Fruit fly (Drosophila melanogaster): Measurements from ENCODE around the gene CG10366.
A peak's percentile ranks its signal among the peaks of the same experiment; 100 is the strongest.

Gene CG10366

DNA sequence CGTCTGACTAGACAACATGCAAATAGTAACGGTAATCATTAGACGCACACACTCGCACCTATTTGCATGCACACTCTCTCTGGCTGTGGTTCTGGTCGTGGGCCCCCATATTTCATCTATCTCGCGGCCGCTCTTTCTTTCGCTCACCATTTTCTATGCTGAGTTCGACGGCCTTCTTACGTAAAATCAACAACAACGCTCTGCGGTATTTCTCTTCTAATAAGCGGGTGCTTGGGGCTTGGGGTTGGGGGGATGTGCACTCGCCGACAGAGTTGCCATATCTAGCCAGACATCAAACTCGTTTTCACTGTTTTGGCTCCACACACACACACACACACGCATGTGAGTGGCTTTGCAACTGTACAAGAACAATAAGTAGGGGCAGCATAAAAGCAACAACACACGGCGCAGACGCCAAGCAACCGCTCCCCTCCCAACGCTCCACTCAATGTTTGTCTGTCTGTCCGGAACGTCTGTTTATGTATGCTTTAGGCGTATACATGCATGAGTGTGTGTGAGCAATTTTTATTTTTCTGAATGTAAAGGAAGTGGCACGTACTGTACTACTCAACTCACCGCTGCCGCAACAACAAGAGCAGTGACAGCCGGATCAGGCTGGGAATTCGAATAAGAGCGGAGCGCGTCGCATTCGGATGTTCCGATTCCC, 8.9 kb upstream of the CG10366 start (continued):
- no peak for TF ChIP-seq gce (GFP tag; IDR thresholded peaks at IDR 0.05)
- TF ChIP-seq CG9876 (GFP tag; optimal IDR thresholded peaks at IDR 0.05), result no peak
- no peak for TF ChIP-seq klu (GFP tag; IDR thresholded peaks at IDR 0.05)
- TF ChIP-seq CG17829 (tag; optimal IDR thresholded peaks at IDR 0.05), result no peak
- TF ChIP-seq hth (optimal IDR thresholded peaks at IDR 0.05), result no peak
- no peak for TF ChIP-seq ssp (GFP tag; IDR thresholded peaks at IDR 0.05)
- no peak for TF ChIP-seq slou (GFP tag; optimal IDR thresholded peaks at IDR 0.05)
- TF ChIP-seq CG10959 (GFP tag; IDR thresholded peaks at IDR 0.05), result no peak
- no peak for TF ChIP-seq tio (GFP tag; optimal IDR thresholded peaks at IDR 0.05)
- no peak for TF ChIP-seq wek (GFP tag; optimal IDR thresholded peaks at IDR 0.05)
- no peak for TF ChIP-seq CG3995 (GFP tag; optimal IDR thresholded peaks at IDR 0.05)
- TF ChIP-seq repo (GFP tag; optimal IDR thresholded peaks at IDR 0.05), result no peak
- TF ChIP-seq Ptx1 (GFP tag; IDR thresholded peaks at IDR 0.05), result no peak
- no peak for TF ChIP-seq Dp (GFP tag; optimal IDR thresholded peaks at IDR 0.05)
- peak; percentile 99 for TF ChIP-seq crol (GFP tag; IDR thresholded peaks at IDR 0.05)
- no peak for TF ChIP-seq ham (GFP tag; IDR thresholded peaks at IDR 0.05)
- TF ChIP-seq sc (optimal IDR thresholded peaks at IDR 0.05), result no peak
- TF ChIP-seq sc (GFP tag; optimal IDR thresholded peaks at IDR 0.05), result no peak
- no peak for TF ChIP-seq CG31224 (GFP tag; IDR thresholded peaks at IDR 0.05)
- no peak for TF ChIP-seq Meics (GFP tag; optimal IDR thresholded peaks at IDR 0.05)
- TF ChIP-seq rib (GFP tag; IDR thresholded peaks at IDR 0.05), result peak; percentile 29; the same call in 1 of the 2 replicates
- TF ChIP-seq bbx (GFP tag; IDR thresholded peaks at IDR 0.05; ENCODE audit: partially characterized antibody), result peak; percentile 52; the same call in 1 of the 2 replicates
- no peak for TF ChIP-seq CG7357 (GFP tag; IDR thresholded peaks at IDR 0.05)
- TF ChIP-seq CG14860 (GFP tag; IDR thresholded peaks at IDR 0.05; ENCODE audit: partially characterized antibody), result 0 out of 3 replicates have a peak, but pooled peaks have one; percentile 26
- no peak for TF ChIP-seq Neu2 (GFP tag; optimal IDR thresholded peaks at IDR 0.05; ENCODE audit: borderline replicate concordance)
- TF ChIP-seq CG14441 (GFP tag; IDR thresholded peaks at IDR 0.05), result no peak
- no peak for TF ChIP-seq Atf-2 (GFP tag; optimal IDR thresholded peaks at IDR 0.05)
- TF ChIP-seq Lhr (GFP tag; optimal IDR thresholded peaks at IDR 0.05), result no peak
- no peak for TF ChIP-seq Ets65A (GFP tag)
- TF ChIP-seq CG30020 (tag; optimal IDR thresholded peaks at IDR 0.05), result no peak
- no peak for TF ChIP-seq ind (GFP tag; optimal IDR thresholded peaks at IDR 0.05)
- no peak for TF ChIP-seq Asciz (GFP tag; optimal IDR thresholded peaks at IDR 0.05)
- TF ChIP-seq Rx (GFP tag; IDR thresholded peaks at IDR 0.05), result no peak
- no peak for TF ChIP-seq CG4404 (GFP tag; IDR thresholded peaks at IDR 0.05)
- peak; percentile 92 for TF ChIP-seq gcm (GFP tag; optimal IDR thresholded peaks at IDR 0.05)
- TF ChIP-seq D19A (tag; optimal IDR thresholded peaks at IDR 0.05), result no peak
- TF ChIP-seq dimm (GFP tag; IDR thresholded peaks at IDR 0.05), result no peak
- TF ChIP-seq CG4360 (GFP tag; IDR thresholded peaks at IDR 0.05), result peak; percentile 99
- TF ChIP-seq Elba2 (GFP tag; optimal IDR thresholded peaks at IDR 0.05), result no peak
- TF ChIP-seq CG18011 (GFP tag; optimal IDR thresholded peaks at IDR 0.05), result no peak
- no peak for TF ChIP-seq YL-1 (GFP tag; optimal IDR thresholded peaks at IDR 0.05)
- no peak for TF ChIP-seq CG15479 (GFP tag; optimal IDR thresholded peaks at IDR 0.05)
- no peak for TF ChIP-seq NC2α (GFP tag; optimal IDR thresholded peaks at IDR 0.05)
- TF ChIP-seq CG7786 (GFP tag; optimal IDR thresholded peaks at IDR 0.05), result no peak
- TF ChIP-seq Hey (tag; optimal IDR thresholded peaks at IDR 0.05), result no peak
- no peak for TF ChIP-seq ato (GFP tag; IDR thresholded peaks at IDR 0.05; ENCODE audit: partially characterized antibody)
- TF ChIP-seq D (optimal IDR thresholded peaks at IDR 0.05), result peak; percentile 33
- TF ChIP-seq D (GFP tag; optimal IDR thresholded peaks at IDR 0.05), result no peak
- TF ChIP-seq CG10147 (GFP tag; optimal IDR thresholded peaks at IDR 0.05), result no peak
- TF ChIP-seq insv (GFP tag; optimal IDR thresholded peaks at IDR 0.05), result peak in 1 of 2 experiments; percentile 94
- no peak for TF ChIP-seq B-H2 (GFP tag; optimal IDR thresholded peaks at IDR 0.05)
- TF ChIP-seq Scr (GFP tag; IDR thresholded peaks at IDR 0.05; ENCODE audit: partially characterized antibody), result no peak; the same call in 1 of the 2 replicates

All from whole organism, embryonic.